Fruit fly (Drosophila melanogaster) whole organism, adult: ENCODE measurements around the gene Or10a.

ENCODE experiments used
- CG11617 ChIP-seq: fragments of 200-800 bp; sonication (Bioruptor generic); optimal IDR thresholded peaks from 2 replicates; lab custom pipeline; 2017; ENCODE audit warnings: mild to moderate bottlenecking, missing biosample characterization, missing genetic modification reagents, missing genetic modification characterization
- CG12768 ChIP-seq: fragments of 200-800 bp; sonication (Bioruptor generic); optimal IDR thresholded peaks from 2 replicates; lab custom pipeline; 2017; ENCODE audit warnings: missing biosample characterization, missing genetic modification characterization, mild to moderate bottlenecking, moderate library complexity, missing genetic modification reagents
- CG14711 ChIP-seq: fragments of 200-800 bp; sonication (Bioruptor generic); optimal IDR thresholded peaks from 2 replicates; lab custom pipeline; 2018; ENCODE audit warnings: missing biosample characterization, mild to moderate bottlenecking, missing genetic modification characterization, moderate library complexity
- CG1620 ChIP-seq: fragments of 200-800 bp; sonication (Bioruptor generic); optimal IDR thresholded peaks from 2 replicates; lab custom pipeline; 2016; ENCODE audit warnings: missing biosample characterization, missing genetic modification characterization
- CG33017 ChIP-seq: fragments of 200-800 bp; sonication (Bioruptor generic); optimal IDR thresholded peaks from 2 replicates; lab custom pipeline; 2018; ENCODE audit warnings: missing biosample characterization, mild to moderate bottlenecking, missing genetic modification characterization, moderate library complexity
- CG5204 ChIP-seq: fragments of 200-800 bp; sonication (Bioruptor generic); optimal IDR thresholded peaks from 2 replicates; lab custom pipeline; 2016; ENCODE audit warnings: missing biosample characterization, missing genetic modification characterization
- CG7045 ChIP-seq: fragments of 200-800 bp; sonication (Bioruptor generic); optimal IDR thresholded peaks from 2 replicates; lab custom pipeline; 2017; ENCODE audit warnings: missing biosample characterization, mild to moderate bottlenecking, missing genetic modification characterization
- CG7101 ChIP-seq: fragments of 200-800 bp; sonication (Bioruptor generic); optimal IDR thresholded peaks from 2 replicates; lab custom pipeline; 2018; ENCODE audit warnings: missing biosample characterization, mild to moderate bottlenecking, missing genetic modification characterization, moderate library complexity
- Clk ChIP-seq: fragments of 200-800 bp; sonication (Bioruptor generic); optimal IDR thresholded peaks from 2 replicates; lab custom pipeline; 2017; ENCODE audit warnings: missing biosample characterization, missing genetic modification characterization
- Crg-1 ChIP-seq: fragments of 200-800 bp; sonication (Bioruptor generic); optimal IDR thresholded peaks from 2 replicates; lab custom pipeline; 2016; ENCODE audit warnings: missing biosample characterization, missing genetic modification characterization
- Hr96 ChIP-seq: fragments of 200-800 bp; sonication (Bioruptor generic); optimal IDR thresholded peaks from 2 replicates; lab custom pipeline; 2016; ENCODE audit warnings: missing biosample characterization, missing genetic modification characterization
- Mnt ChIP-seq: fragments of 200-800 bp; sonication (Bioruptor generic); optimal IDR thresholded peaks from 2 replicates; lab custom pipeline; 2016; ENCODE audit warnings: missing biosample characterization, mild to moderate bottlenecking, missing genetic modification characterization
- bab1 ChIP-seq: fragments of 200-800 bp; sonication (Bioruptor generic); optimal IDR thresholded peaks from 3 replicates; lab custom pipeline; 2019; ENCODE audit warnings: missing biosample characterization, mild to moderate bottlenecking, missing genetic modification characterization, moderate library complexity
- cic ChIP-seq: fragments of 200-800 bp; sonication (Bioruptor generic); optimal IDR thresholded peaks from 2 replicates; lab custom pipeline; 2017; ENCODE audit warnings: missing biosample characterization, mild to moderate bottlenecking, missing genetic modification characterization, moderate library complexity
- cnc ChIP-seq, 2 experiments: fragments of >200 bp; optimal IDR thresholded peaks; 2 replicates each; lab custom pipeline; 2017
- kay ChIP-seq: fragments of 200-800 bp; sonication (Bioruptor generic); peaks from one replicate; lab custom pipeline; 2016; ENCODE audit warnings: missing biosample characterization, missing genetic modification characterization, borderline replicate concordance
- ovo ChIP-seq: fragments of 200-800 bp; sonication (Bioruptor generic); optimal IDR thresholded peaks from 2 replicates; lab custom pipeline; 2016; ENCODE audit warnings: missing biosample characterization, missing genetic modification characterization
- pad ChIP-seq: fragments of 200-800 bp; sonication (Bioruptor generic); optimal IDR thresholded peaks from 3 replicates; lab custom pipeline; 2017; ENCODE audit warnings: missing biosample characterization, missing genetic modification characterization, mild to moderate bottlenecking, moderate library complexity, missing genetic modification reagents
- tj ChIP-seq: fragments of 200-800 bp; sonication (Bioruptor generic); optimal IDR thresholded peaks from 3 replicates; lab custom pipeline; 2017; ENCODE audit warnings: missing biosample characterization, mild to moderate bottlenecking, missing genetic modification characterization, moderate library complexity
- toe ChIP-seq: fragments of 200-800 bp; sonication (Bioruptor generic); optimal IDR thresholded peaks from 2 replicates; lab custom pipeline; 2016; ENCODE audit warnings: missing biosample characterization, missing genetic modification characterization

Gene Or10a

dm6 chrX:11449476-11450119 is 32.4 kb upstream of the Or10a start:
- no peak for TF ChIP-seq cnc (optimal IDR thresholded peaks at IDR 0.05; lab: Kevin White, UChicago)
- peak; percentile 75 for TF ChIP-seq CG5204
- TF ChIP-seq bab1 = peak; percentile 75
- peak; percentile 77 for TF ChIP-seq CG12768
- peak; percentile 46 for TF ChIP-seq Mnt (GFP tag; lab: Kevin White, UChicago)
- TF ChIP-seq CG14711 (tag; lab: Kevin White, UChicago) = peak; percentile 75
- TF ChIP-seq CG11617 (GFP tag; lab: Kevin White, UChicago) = peak; percentile 59
- peak; percentile 50 for TF ChIP-seq toe (GFP tag; lab: Kevin White, UChicago)
- peak; percentile 43 for TF ChIP-seq ovo (GFP tag; lab: Kevin White, UChicago)
- TF ChIP-seq CG33017 (tag; lab: Kevin White, UChicago) = peak; percentile 74
- TF ChIP-seq tj (GFP tag; lab: Kevin White, UChicago) = peak; percentile 45
- TF ChIP-seq CG7045 (GFP tag; lab: Kevin White, UChicago) = peak; percentile 78
- no peak for TF ChIP-seq kay (GFP tag; lab: Kevin White, UChicago)
- peak; percentile 65 for TF ChIP-seq Crg-1 (GFP tag; lab: Kevin White, UChicago)
- TF ChIP-seq pad (GFP tag; lab: Kevin White, UChicago) = peak; percentile 70
- TF ChIP-seq Clk (GFP tag; lab: Kevin White, UChicago) = peak; percentile 20
- TF ChIP-seq CG7101 = peak; percentile 86
- peak; percentile 74 for TF ChIP-seq CG1620 (GFP tag; lab: Kevin White, UChicago)
- TF ChIP-seq Hr96 (GFP tag; lab: Kevin White, UChicago) = peak; percentile 81
- peak; percentile 62 for TF ChIP-seq cic (GFP tag; lab: Kevin White, UChicago)

- TF ChIP-seq CG11617 (GFP tag; lab: Kevin White, UChicago) (no peak), CG14711 (tag; lab: Kevin White, UChicago) (no peak), tj (GFP tag; lab: Kevin White, UChicago) (peak; percentile 17)
Observed at dm6 chrX:11448637-11449036, 31.4 kb upstream of the Or10a start.

- peak; percentile 97 for TF ChIP-seq CG7101
- TF ChIP-seq Mnt (GFP tag; lab: Kevin White, UChicago) = peak; percentile 88
- peak; percentile 86 for TF ChIP-seq CG1620 (GFP tag; lab: Kevin White, UChicago)
- peak; percentile 35 for TF ChIP-seq Clk (GFP tag; lab: Kevin White, UChicago)
- peak; percentile 85 for TF ChIP-seq pad (GFP tag; lab: Kevin White, UChicago)
- TF ChIP-seq tj (GFP tag; lab: Kevin White, UChicago) = peak; percentile 99
- TF ChIP-seq ovo (GFP tag; lab: Kevin White, UChicago) = peak; percentile 8
- peak; percentile 70 for TF ChIP-seq toe (GFP tag; lab: Kevin White, UChicago)
- no peak for TF ChIP-seq cnc (optimal IDR thresholded peaks at IDR 0.05; lab: Kevin White, UChicago)
- peak; percentile 71 for TF ChIP-seq CG5204
- TF ChIP-seq CG12768 = peak; percentile 83
- TF ChIP-seq CG11617 (GFP tag; lab: Kevin White, UChicago) = peak; percentile 81
- TF ChIP-seq Crg-1 (GFP tag; lab: Kevin White, UChicago) = peak; percentile 89
- peak; percentile 92 for TF ChIP-seq CG14711 (tag; lab: Kevin White, UChicago)
- TF ChIP-seq cic (GFP tag; lab: Kevin White, UChicago) = peak; percentile 98
- TF ChIP-seq kay (GFP tag; lab: Kevin White, UChicago) = no peak
- TF ChIP-seq Hr96 (GFP tag; lab: Kevin White, UChicago) = peak; percentile 91
- peak; percentile 66 for TF ChIP-seq CG7045 (GFP tag; lab: Kevin White, UChicago)
- TF ChIP-seq CG33017 (tag; lab: Kevin White, UChicago) = peak; percentile 89
- peak; percentile 93 for TF ChIP-seq bab1
Observed at dm6 chrX:11446792-11447405, 29.7 kb upstream of the Or10a start.

- TF ChIP-seq CG12768 (no peak), Clk (GFP tag; lab: Kevin White, UChicago) (no peak), CG7045 (GFP tag; lab: Kevin White, UChicago) (no peak), cnc (optimal IDR thresholded peaks at IDR 0.05; lab: Kevin White, UChicago) (no peak), Hr96 (GFP tag; lab: Kevin White, UChicago) (no peak), pad (GFP tag; lab: Kevin White, UChicago) (no peak), tj (GFP tag; lab: Kevin White, UChicago) (peak; percentile 66), CG1620 (GFP tag; lab: Kevin White, UChicago) (no peak), cic (GFP tag; lab: Kevin White, UChicago) (peak; percentile 65), toe (GFP tag; lab: Kevin White, UChicago) (peak; percentile 11), CG7101 (peak; percentile 51), kay (GFP tag; lab: Kevin White, UChicago) (peak; percentile 84), CG5204 (no peak), ovo (GFP tag; lab: Kevin White, UChicago) (peak; percentile 10), CG33017 (tag; lab: Kevin White, UChicago) (no peak), Mnt (GFP tag; lab: Kevin White, UChicago) (peak; percentile 31), bab1 (peak; percentile 11), CG11617 (GFP tag; lab: Kevin White, UChicago) (peak; percentile 46), CG14711 (tag; lab: Kevin White, UChicago) (peak; percentile 23)
Observed at dm6 chrX:11441829-11442634, 24.8 kb upstream of the Or10a start, which contains the start of gene Sk1. Gene Sk1, plus strand, starts transcription at chrX:11442539.
